Worm (Caenorhabditis elegans) whole organism, L2 larva: ENCODE data around the gene nhr-53.

Experiments used
- ceh-82 ChIP-seq: fragments of 150-350 bp; optimal IDR thresholded peaks from 2 replicates; lab custom pipeline; 2014; ENCODE audit warnings: missing biosample characterization, missing genetic modification characterization
- nhr-6 ChIP-seq: fragments of 150-350 bp; optimal IDR thresholded peaks from 2 replicates; lab custom pipeline; 2014; ENCODE audit warnings: missing biosample characterization, missing genetic modification characterization
- unc-39 ChIP-seq: fragments of 150-350 bp; optimal IDR thresholded peaks from 2 replicates; lab custom pipeline; 2014; ENCODE audit warnings: missing biosample characterization, missing genetic modification characterization
- zag-1 ChIP-seq: fragments of 150-350 bp; optimal IDR thresholded peaks from 2 replicates; lab custom pipeline; 2014; ENCODE audit warnings: missing biosample characterization, missing genetic modification characterization
- ztf-11 ChIP-seq: sonication (generic microtip); optimal IDR thresholded peaks from 2 replicates; lab custom pipeline; 2017; ENCODE audit warnings: missing biosample characterization, missing genetic modification characterization

ce11 chrV:15702263-15702662 lies at the start of gene nhr-53:
- no peak for TF ChIP-seq nhr-6
- no peak for TF ChIP-seq ztf-11
- no peak for TF ChIP-seq unc-39 (tag; lab: Kevin White, UChicago)
- TF ChIP-seq ceh-82 (tag; lab: Kevin White, UChicago), result no peak
- no peak for TF ChIP-seq zag-1 (tag; lab: Kevin White, UChicago)
